Fruit fly (Drosophila melanogaster): ENCODE measurements around the gene RpS6.

Gene RpS6

DNA sequence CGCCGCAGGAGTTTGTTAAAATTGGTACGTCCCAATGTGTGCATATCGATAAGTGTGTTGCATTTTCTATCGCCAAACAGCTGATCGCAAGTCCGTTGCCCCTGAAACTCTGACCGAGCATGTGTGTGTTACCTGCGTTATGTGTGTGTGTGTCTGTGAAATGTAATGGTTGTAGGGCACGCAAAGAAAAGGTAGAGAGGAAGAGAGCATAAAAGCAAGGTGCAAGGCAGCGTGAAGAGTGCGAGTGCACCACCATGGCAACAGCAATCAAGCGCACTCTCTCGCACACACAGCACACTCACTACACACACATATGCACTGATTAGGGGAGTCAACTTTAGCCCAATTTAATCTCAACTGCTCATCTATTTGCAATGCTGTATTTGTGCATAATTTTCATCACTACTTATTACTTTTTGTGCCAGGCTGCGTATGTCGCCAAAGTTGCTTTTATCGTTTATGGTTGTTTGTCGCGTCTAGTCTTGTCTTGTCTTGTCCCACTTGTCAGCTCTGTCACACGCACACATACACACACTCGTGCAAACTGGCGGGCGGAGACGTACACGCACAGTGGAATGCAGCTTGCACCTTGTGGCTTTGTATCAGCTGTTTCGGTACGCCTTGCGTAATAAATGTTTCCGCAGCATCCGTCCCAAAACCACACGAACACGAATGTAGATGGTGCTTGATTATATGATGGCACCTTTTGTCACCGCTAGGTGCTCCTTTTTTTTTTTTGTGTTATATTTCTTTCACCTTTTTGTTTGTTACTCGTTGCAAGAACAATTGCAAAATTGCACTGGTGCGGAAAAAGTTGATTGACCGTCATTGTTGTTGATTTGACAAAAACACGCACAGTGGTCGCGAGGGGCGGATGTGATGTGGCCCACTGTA lies 36.7 kb upstream of the RpS6 start (continued):
- TF ChIP-seq CG18599 (GFP tag; optimal IDR thresholded peaks at IDR 0.05) (peak; percentile 62), ind (GFP tag; optimal IDR thresholded peaks at IDR 0.05) (peak; percentile 75), CkIIα-i1 (GFP tag; IDR thresholded peaks at IDR 0.05) (no peak), CG6272 (GFP tag; IDR thresholded peaks at IDR 0.05) (peak; percentile 47; the same call in 1 of the 2 replicates), CG17612 (GFP tag; IDR thresholded peaks at IDR 0.05) (no peak), GATAe (GFP tag; conservative IDR thresholded peaks at IDR 0.05) (no peak), CG18476 (GFP tag; optimal IDR thresholded peaks at IDR 0.05) (peak; percentile 66), Dref (GFP tag; IDR thresholded peaks at IDR 0.05) (peak; percentile 14; the same call in 1 of the 2 replicates), fd3F (GFP tag; optimal IDR thresholded peaks at IDR 0.05) (peak; percentile 14), Rx (GFP tag; IDR thresholded peaks at IDR 0.05) (peak; percentile 65; the same call in 1 of the 2 replicates), gsb (GFP tag; IDR thresholded peaks at IDR 0.05) (no peak), CG2129 (GFP tag; IDR thresholded peaks at IDR 0.05; ENCODE audit: partially characterized antibody) (no peak), B-H1 (GFP tag; IDR thresholded peaks at IDR 0.05) (peak; percentile 54; the same call in 2 of the 3 replicates), kah (GFP tag; optimal IDR thresholded peaks at IDR 0.05) (peak; percentile 65), CG9876 (GFP tag; optimal IDR thresholded peaks at IDR 0.05) (peak; percentile 58), Ada2b (GFP tag; IDR thresholded peaks at IDR 0.05) (peak; percentile 41; the same call in 1 of the 2 replicates), bigmax (GFP tag; optimal IDR thresholded peaks at IDR 0.05) (no peak), cas (GFP tag; IDR thresholded peaks at IDR 0.05) (no peak), Mes4 (GFP tag; optimal IDR thresholded peaks at IDR 0.05) (peak; percentile 87), p53 (GFP tag; optimal IDR thresholded peaks at IDR 0.05) (peak; percentile 90), ems (GFP tag; optimal IDR thresholded peaks at IDR 0.05) (peak; percentile 74), ap (GFP tag; IDR thresholded peaks at IDR 0.05) (peak; percentile 47; the same call in 1 of the 2 replicates), luna (GFP tag; optimal IDR thresholded peaks at IDR 0.05) (no peak), Stat92E (GFP tag; optimal IDR thresholded peaks at IDR 0.05) (peak in 1 of 3 experiments; percentile 4), grau (tag; optimal IDR thresholded peaks at IDR 0.05) (peak; percentile 74), aop (GFP tag; IDR thresholded peaks at IDR 0.05) (no peak), knrl (GFP tag; IDR thresholded peaks at IDR 0.05; ENCODE audit: partially characterized antibody) (no peak), CG8388 (GFP tag; optimal IDR thresholded peaks at IDR 0.05) (peak; percentile 82), Oaz (GFP tag; IDR thresholded peaks at IDR 0.05) (0 out of 2 replicates have a peak, but pooled peaks have one; percentile 27), Ravus (GFP tag; IDR thresholded peaks at IDR 0.05) (no peak), crol (GFP tag; IDR thresholded peaks at IDR 0.05) (peak; percentile 74), tap (tag; optimal IDR thresholded peaks at IDR 0.05) (peak; percentile 52), bsh (GFP tag; optimal IDR thresholded peaks at IDR 0.05) (peak; percentile 66 to 87), ranshi (GFP tag; IDR thresholded peaks at IDR 0.05) (no peak; the same call in 1 of the 2 replicates), sd (tag; optimal IDR thresholded peaks at IDR 0.05) (peak; percentile 23), Dp (GFP tag; optimal IDR thresholded peaks at IDR 0.05) (no peak), pfk (GFP tag; optimal IDR thresholded peaks at IDR 0.05) (no peak), CG10209 (GFP tag; optimal IDR thresholded peaks at IDR 0.05) (peak; percentile 82), Dip3 (GFP tag; optimal IDR thresholded peaks at IDR 0.05) (peak; percentile 55), CG6254 (GFP tag; optimal IDR thresholded peaks at IDR 0.05) (peak; percentile 77), zen2 (GFP tag; IDR thresholded peaks at IDR 0.05; ENCODE audit: partially characterized antibody) (no peak), trh (GFP tag; optimal IDR thresholded peaks at IDR 0.05) (peak; percentile 28), crc (GFP tag; optimal IDR thresholded peaks at IDR 0.05) (peak; percentile 57), danr (GFP tag; IDR thresholded peaks at IDR 0.05) (peak; percentile 61; the same call in 1 of the 2 replicates), Meics (GFP tag; optimal IDR thresholded peaks at IDR 0.05) (peak; percentile 68), CG18619 (GFP tag; optimal IDR thresholded peaks at IDR 0.05) (peak; percentile 81), CG9609 (GFP tag; optimal IDR thresholded peaks at IDR 0.05) (peak; percentile 88), vfl (GFP tag; optimal IDR thresholded peaks at IDR 0.05) (peak; percentile 44)

All from whole organism, embryonic.